Worm (Caenorhabditis elegans): ENCODE measurements around the gene R08A2.5.

DNA sequence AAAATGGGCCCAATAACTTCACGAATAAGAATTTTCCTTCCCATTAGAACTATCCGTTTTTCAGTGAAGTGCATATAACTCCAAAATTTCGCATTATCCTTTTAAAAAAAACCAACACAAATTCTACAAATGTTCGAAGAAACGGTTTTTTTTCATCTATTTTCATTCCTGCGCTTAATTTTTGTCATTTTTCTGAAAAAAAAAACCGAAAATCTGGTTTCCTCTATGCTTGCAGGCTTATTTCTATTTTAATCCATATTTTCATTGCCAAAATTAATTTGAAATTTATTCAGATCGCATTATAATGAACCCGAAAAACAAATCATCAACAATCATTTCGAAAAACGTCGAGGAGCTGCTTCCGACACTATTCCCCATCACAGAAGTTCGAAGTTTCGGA lies 13.8 kb upstream of the R08A2.5 start, which contains the start of gene set-5:
- TF ChIP-seq B0035.1 (tag; optimal IDR thresholded peaks at IDR 0.05) = no peak
- TF ChIP-seq him-1 (tag; optimal IDR thresholded peaks at IDR 0.05) = no peak

Data from whole organism, young adult.